Fruit fly (Drosophila melanogaster): Measurements from ENCODE around the gene Cyp12e1.

Gene Cyp12e1

dm6 chr3R:10411752-10412549 lies 22.6 kb upstream of the Cyp12e1 start (continued):
- TF ChIP-seq ken (GFP tag; IDR thresholded peaks at IDR 0.05) (0 out of 3 replicates have a peak, but pooled peaks have one; percentile 51), CG5953 (GFP tag; IDR thresholded peaks at IDR 0.05) (no peak), CG30403 (GFP tag; optimal IDR thresholded peaks at IDR 0.05) (peak; percentile 9), E2f1 (GFP tag; IDR thresholded peaks at IDR 0.05) (peak; percentile 60), Trl (optimal IDR thresholded peaks at IDR 0.05) (no peak), Trl (GFP tag; optimal IDR thresholded peaks at IDR 0.05) (peak; percentile 7), ind (GFP tag; optimal IDR thresholded peaks at IDR 0.05) (peak; percentile 67), CG11696 (GFP tag; IDR thresholded peaks at IDR 0.05) (peak; percentile 40; the same call in 1 of the 2 replicates), Awh (GFP tag; IDR thresholded peaks at IDR 0.05) (peak; percentile 42; the same call in 1 of the 2 replicates), pho (GFP tag; optimal IDR thresholded peaks at IDR 0.05) (peak; percentile 16), CG9817 (tag; optimal IDR thresholded peaks at IDR 0.05) (peak; percentile 53), YL-1 (GFP tag; optimal IDR thresholded peaks at IDR 0.05) (no peak), prd (optimal IDR thresholded peaks at IDR 0.05) (no peak), prd (GFP tag; IDR thresholded peaks at IDR 0.05) (peak; percentile 55; the same call in 2 of the 3 replicates), CG2129 (GFP tag; IDR thresholded peaks at IDR 0.05; ENCODE audit: partially characterized antibody) (no peak), Ptx1 (GFP tag; IDR thresholded peaks at IDR 0.05) (peak; percentile 72), Myb (GFP tag; optimal IDR thresholded peaks at IDR 0.05) (peak; percentile 27), ssp (GFP tag; IDR thresholded peaks at IDR 0.05) (peak; percentile 17; the same call in 1 of the 2 replicates), sqz (GFP tag; optimal IDR thresholded peaks at IDR 0.05) (no peak), CG11093 (GFP tag; IDR thresholded peaks at IDR 0.05) (0 out of 3 replicates have a peak, but pooled peaks have one; percentile 21), mam (GFP tag; optimal IDR thresholded peaks at IDR 0.05) (peak; percentile 70), crc (GFP tag; optimal IDR thresholded peaks at IDR 0.05) (no peak), CG3281 (GFP tag; optimal IDR thresholded peaks at IDR 0.05) (peak; percentile 76), gcm2 (GFP tag; optimal IDR thresholded peaks at IDR 0.05) (no peak), H2.0 (GFP tag; IDR thresholded peaks at IDR 0.05) (0 out of 2 replicates have a peak, but pooled peaks have one; percentile 6), CG3995 (GFP tag; optimal IDR thresholded peaks at IDR 0.05) (peak; percentile 48), CG15514 (GFP tag; optimal IDR thresholded peaks at IDR 0.05) (peak; percentile 27), Fer2 (tag; optimal IDR thresholded peaks at IDR 0.05) (peak; percentile 36), CG12769 (tag; optimal IDR thresholded peaks at IDR 0.05) (no peak), Abd-B (GFP tag; optimal IDR thresholded peaks at IDR 0.05) (peak; percentile 8), jumu (GFP tag; optimal IDR thresholded peaks at IDR 0.05) (peak; percentile 16), tgo (GFP tag; IDR thresholded peaks at IDR 0.05) (peak; percentile 64; the same call in 1 of the 3 replicates), CG6854 (GFP tag; optimal IDR thresholded peaks at IDR 0.05) (peak; percentile 40), otp (GFP tag; IDR thresholded peaks at IDR 0.05) (no peak), CG31224 (GFP tag; IDR thresholded peaks at IDR 0.05) (peak; percentile 57; the same call in 1 of the 2 replicates), Camta (GFP tag; optimal IDR thresholded peaks at IDR 0.05) (peak; percentile 22), Lhr (GFP tag; optimal IDR thresholded peaks at IDR 0.05) (no peak), CG10274 (GFP tag; optimal IDR thresholded peaks at IDR 0.05) (peak; percentile 17), CG18599 (GFP tag; optimal IDR thresholded peaks at IDR 0.05) (peak; percentile 90), ranshi (GFP tag; IDR thresholded peaks at IDR 0.05) (peak; percentile 61; the same call in 1 of the 2 replicates), Oaz (GFP tag; IDR thresholded peaks at IDR 0.05) (0 out of 2 replicates have a peak, but pooled peaks have one; percentile 19), CG1233 (GFP tag; optimal IDR thresholded peaks at IDR 0.05) (peak; percentile 27), slbo (GFP tag; IDR thresholded peaks at IDR 0.05) (peak; percentile 60; the same call in 1 of the 2 replicates), cwo (GFP tag; optimal IDR thresholded peaks at IDR 0.05) (peak; percentile 91), CG12219 (GFP tag; optimal IDR thresholded peaks at IDR 0.05) (no peak), CG5245 (GFP tag; optimal IDR thresholded peaks at IDR 0.05) (peak; percentile 13), schlank (tag; optimal IDR thresholded peaks at IDR 0.05) (peak; percentile 44), mirr (GFP tag; optimal IDR thresholded peaks at IDR 0.05) (peak; percentile 69), CG13296 (GFP tag; optimal IDR thresholded peaks at IDR 0.05) (peak; percentile 63)

All from whole organism, embryonic.